Worm (Caenorhabditis elegans) whole organism, L4 larva: Measurements from ENCODE around the gene Y69H2.17.
A peak's percentile ranks its signal among the peaks of the same experiment; 100 is the strongest.

ENCODE experiments used
- F10B5.3 ChIP-seq: sonication (generic microtip); optimal IDR thresholded peaks from 2 replicates; lab custom pipeline; 2016; ENCODE audit warnings: mild to moderate bottlenecking, missing genetic modification characterization, missing compliant biosample characterization
- F37D6.2 ChIP-seq: sonication (generic microtip); optimal IDR thresholded peaks from 2 replicates; lab custom pipeline; 2016; ENCODE audit warnings: mild to moderate bottlenecking, missing genetic modification characterization, missing compliant biosample characterization
- T20F7.1 ChIP-seq: fragments of 200-800 bp; sonication (Bioruptor generic); optimal IDR thresholded peaks from 2 replicates; lab custom pipeline; 2018; ENCODE audit warnings: mild to moderate bottlenecking, missing genetic modification characterization, missing compliant biosample characterization
- Y75B8A.6 ChIP-seq: fragments of 200-800 bp; sonication (Bioruptor generic); IDR thresholded peaks from 2 replicates; pipeline ENCODE4 v1.3.6; 2022; ENCODE audit warnings: missing genetic modification reagents, missing genetic modification characterization, missing compliant biosample characterization
- aha-1 ChIP-seq: fragments of 150-350 bp; peaks from one replicate; lab custom pipeline; 2014; ENCODE audit warnings: missing biosample characterization, missing genetic modification characterization
- dmd-6 ChIP-seq: fragments of 200-800 bp; sonication (Bioruptor generic); IDR thresholded peaks from 2 replicates; pipeline ENCODE4 v1.3.6; 2022; ENCODE audit warnings: missing genetic modification reagents, missing genetic modification characterization, missing compliant biosample characterization
- dmd-9 ChIP-seq: fragments of 200-800 bp; sonication (Bioruptor generic); IDR thresholded peaks from 2 replicates; pipeline ENCODE4 v1.3.6; 2022; ENCODE audit warnings: missing genetic modification reagents, missing genetic modification characterization, missing compliant biosample characterization
- egl-27 ChIP-seq: sonication (generic microtip); optimal IDR thresholded peaks from 3 replicates; lab custom pipeline; 2017; ENCODE audit warnings: missing biosample characterization, missing genetic modification reagents, missing genetic modification characterization
- hlh-11 ChIP-seq: fragments of 200-800 bp; sonication (Bioruptor generic); optimal IDR thresholded peaks from 2 replicates; lab custom pipeline; 2018; ENCODE audit warnings: mild to moderate bottlenecking, missing genetic modification characterization, missing compliant biosample characterization
- hmg-1.1 ChIP-seq: fragments of 200-800 bp; sonication (Bioruptor generic); IDR thresholded peaks from 2 replicates; pipeline ENCODE4 v1.3.6; 2022; ENCODE audit warnings: missing genetic modification reagents, missing genetic modification characterization, missing compliant biosample characterization
- lim-7 ChIP-seq: fragments of 200-800 bp; sonication (Bioruptor generic); IDR thresholded peaks from 2 replicates; pipeline ENCODE4 v1.3.6; 2022; ENCODE audit warnings: missing genetic modification characterization, missing compliant biosample characterization
- lin-15B ChIP-seq: fragments of 150-350 bp; sonication (generic microtip); optimal IDR thresholded peaks from 3 replicates; lab custom pipeline; 2014; ENCODE audit warnings: missing biosample characterization, missing genetic modification characterization
- lin-38 ChIP-seq: fragments of 200-800 bp; sonication (Bioruptor generic); IDR thresholded peaks from 2 replicates; pipeline ENCODE4 v1.3.6; 2022; ENCODE audit warnings: missing genetic modification reagents, missing genetic modification characterization, missing compliant biosample characterization
- lsy-2 ChIP-seq, 2 experiments: fragments of 150-350 bp in 1 of 2; sonication (generic microtip) in 1 of 2; optimal IDR thresholded peaks; 2 replicates each; lab custom pipeline; 2014 to 2017; ENCODE audit warnings: missing biosample characterization in 2 of 2, missing genetic modification characterization in 2 of 2
- mdt-29 ChIP-seq: fragments of 200-800 bp; sonication (Bioruptor generic); IDR thresholded peaks from 2 replicates; pipeline ENCODE4 v1.3.6; 2022; ENCODE audit warnings: missing genetic modification reagents, missing genetic modification characterization, missing compliant biosample characterization
- mep-1 ChIP-seq: fragments of 150-350 bp; sonication (generic microtip); optimal IDR thresholded peaks from 3 replicates; lab custom pipeline; 2014; ENCODE audit warnings: missing biosample characterization, missing genetic modification characterization
- nhr-111 ChIP-seq: fragments of 200-800 bp; sonication (Bioruptor generic); optimal IDR thresholded peaks from 2 replicates; lab custom pipeline; 2018; ENCODE audit warnings: mild to moderate bottlenecking, missing genetic modification characterization, missing compliant biosample characterization
- nhr-48 ChIP-seq: sonication (generic microtip); optimal IDR thresholded peaks from 2 replicates; lab custom pipeline; 2016; ENCODE audit warnings: mild to moderate bottlenecking, missing genetic modification characterization, missing compliant biosample characterization
- nhr-76 ChIP-seq: fragments of 150-350 bp; optimal IDR thresholded peaks from 2 replicates; lab custom pipeline; 2014; ENCODE audit warnings: missing biosample characterization, missing genetic modification characterization
- sdz-12 ChIP-seq: fragments of 200-800 bp; sonication (Bioruptor generic); optimal IDR thresholded peaks from 2 replicates; lab custom pipeline; 2018; ENCODE audit warnings: mild to moderate bottlenecking, missing genetic modification characterization, missing compliant biosample characterization
- set-16 ChIP-seq: fragments of 200-800 bp; sonication (Bioruptor generic); IDR thresholded peaks from 2 replicates; pipeline ENCODE4 v1.3.6; 2022; ENCODE audit warnings: missing genetic modification reagents, missing genetic modification characterization, missing compliant biosample characterization
- snpc-1.2 ChIP-seq: fragments of 200-800 bp; sonication (Bioruptor generic); IDR thresholded peaks from 2 replicates; pipeline ENCODE4 v1.3.6; 2022; ENCODE audit warnings: missing genetic modification reagents, missing genetic modification characterization, missing compliant biosample characterization
- snpc-4 ChIP-seq: fragments of 150-350 bp; optimal IDR thresholded peaks from 2 replicates; lab custom pipeline; 2014; ENCODE audit warnings: missing biosample characterization, missing genetic modification characterization
- tra-1 ChIP-seq: fragments of 200-800 bp; sonication (Bioruptor generic); IDR thresholded peaks from 2 replicates; pipeline ENCODE4 v1.3.6; 2022; ENCODE audit warnings: missing genetic modification reagents, missing genetic modification characterization, missing compliant biosample characterization
- unc-130 ChIP-seq: sonication (generic microtip); optimal IDR thresholded peaks from 2 replicates; lab custom pipeline; 2016; ENCODE audit warnings: missing genetic modification reagents, missing genetic modification characterization, missing compliant biosample characterization
- unc-62 ChIP-seq, 3 experiments: fragments of 150-350 bp in 1 of 3; sonication (generic microtip); optimal IDR thresholded peaks in 2 of 3; peaks in 1 of 3; 1 replicate in 1 of 3; 2 replicates in 2 of 3; lab custom pipeline; 2014 to 2017; ENCODE audit warnings: missing biosample characterization in 3 of 3, missing genetic modification characterization in 3 of 3, missing genetic modification reagents in 3 of 3, missing genotype in 1 of 3
- zip-11 ChIP-seq: fragments of 200-800 bp; sonication (Bioruptor generic); IDR thresholded peaks from 2 replicates; pipeline ENCODE4 v1.3.6; 2022; ENCODE audit warnings: missing genetic modification characterization, missing compliant biosample characterization

The Y69H2.17 gene

ce11 chrV:18656363-18656762 lies 28.4 kb upstream of the Y69H2.17 start:
- TF ChIP-seq hlh-11 (no peak), snpc-4 (tag; lab: Kevin White, UChicago) (no peak), T20F7.1 (GFP tag; lab: Kevin White, UChicago) (no peak), tra-1 (no peak), dmd-6 (GFP tag; lab: Robert Waterston, UW) (no peak), set-16 (GFP tag; lab: Robert Waterston, UW) (peak; percentile 61), Y75B8A.6 (no peak), nhr-76 (no peak)

DNA sequence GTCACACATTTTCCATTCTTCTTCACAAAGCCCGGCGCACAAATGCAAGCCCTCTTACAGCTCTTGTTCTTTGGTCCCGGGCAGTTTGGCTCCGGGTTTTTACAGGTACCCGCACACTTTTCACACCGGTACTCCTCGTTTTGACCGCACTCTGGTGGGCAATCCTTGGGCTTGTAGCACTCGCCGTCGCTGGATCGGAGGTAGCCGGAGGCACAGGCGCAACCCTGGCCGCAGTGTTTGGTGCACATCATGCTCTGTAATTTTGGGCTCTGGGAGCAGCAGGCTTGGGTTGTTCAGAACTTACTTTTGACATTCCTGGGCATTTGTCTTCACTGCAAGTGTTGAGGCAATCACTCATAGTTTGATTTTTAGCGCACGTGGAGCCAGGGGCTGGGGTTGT lies 27.3 kb upstream of the Y69H2.17 start:
- TF ChIP-seq set-16 (GFP tag; lab: Robert Waterston, UW), result peak; percentile 67
- TF ChIP-seq mep-1 (tag; lab: Kevin White, UChicago), result no peak

DNA sequence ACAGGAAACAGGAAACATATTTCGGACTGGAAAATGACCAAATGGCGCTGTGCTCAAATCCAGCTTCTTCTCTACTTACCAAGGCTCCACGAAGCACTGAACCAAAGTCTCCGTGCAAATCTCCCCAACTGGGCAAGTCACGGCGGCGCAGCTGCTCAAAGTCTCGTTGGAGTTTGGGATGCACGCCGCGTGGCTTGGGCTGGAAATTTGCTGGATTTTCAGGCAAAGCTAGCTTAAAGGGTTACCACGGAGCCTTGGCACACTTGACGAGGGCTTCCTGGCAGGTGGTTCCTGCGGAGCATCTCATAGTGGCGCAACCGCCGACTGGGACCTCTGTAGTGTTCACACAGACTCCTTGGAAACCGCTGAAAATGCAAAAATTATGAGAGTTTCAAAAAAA lies 25.8 kb upstream of the Y69H2.17 start:
- TF ChIP-seq set-16 (GFP tag; lab: Robert Waterston, UW) (peak; percentile 57; the same call in 1 of the 2 replicates), lim-7 (no peak)

ce11 chrV:18662333-18662732 lies 22.4 kb upstream of the Y69H2.17 start:
- TF ChIP-seq zip-11 (GFP tag; lab: Robert Waterston, UW) (no peak), aha-1 (peak; percentile 95), sdz-12 (GFP tag; lab: Kevin White, UChicago) (no peak), F37D6.2 (tag; lab: Kevin White, UChicago) (no peak)

DNA sequence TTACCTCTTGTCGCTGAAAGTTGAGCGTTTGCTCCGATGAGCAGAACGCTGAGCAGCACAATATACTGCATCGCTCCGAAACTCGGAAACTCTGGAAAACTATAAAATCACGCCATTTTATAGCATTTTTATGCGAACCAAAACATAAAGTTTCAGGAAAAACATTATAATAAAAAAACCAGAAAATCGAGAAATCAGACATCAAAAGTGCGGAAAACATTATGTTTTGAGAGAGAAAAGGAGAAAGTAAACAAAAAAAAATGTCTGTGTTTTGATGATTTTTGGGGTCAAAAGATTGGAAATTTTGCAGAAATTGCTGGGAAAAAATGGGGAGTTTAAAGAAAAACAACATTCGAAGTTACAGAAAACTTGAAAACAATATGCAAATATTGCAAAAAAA lies 20.7 kb upstream of the Y69H2.17 start, which contains the start of gene Y69H2.3:
Gene Y69H2.3, minus strand, starts transcription at position 101 of the 400 bp plus-strand sequence.
- TF ChIP-seq unc-130 (GFP tag; lab: Kevin White, UChicago) (no peak), set-16 (GFP tag; lab: Robert Waterston, UW) (no peak), dmd-9 (no peak), F10B5.3 (tag; lab: Kevin White, UChicago) (no peak), sdz-12 (GFP tag; lab: Kevin White, UChicago) (no peak), lin-15B (tag; lab: Kevin White, UChicago) (no peak)
- TF ChIP-seq, all 104 proteins: peak for 0

- TF ChIP-seq aha-1 (peak; percentile 92), nhr-48 (tag; lab: Kevin White, UChicago) (no peak)
- TF ChIP-seq, all 104 proteins: peak for 1
Measured at ce11 chrV:18667179-18667578, 17.6 kb upstream of the Y69H2.17 start.

DNA sequence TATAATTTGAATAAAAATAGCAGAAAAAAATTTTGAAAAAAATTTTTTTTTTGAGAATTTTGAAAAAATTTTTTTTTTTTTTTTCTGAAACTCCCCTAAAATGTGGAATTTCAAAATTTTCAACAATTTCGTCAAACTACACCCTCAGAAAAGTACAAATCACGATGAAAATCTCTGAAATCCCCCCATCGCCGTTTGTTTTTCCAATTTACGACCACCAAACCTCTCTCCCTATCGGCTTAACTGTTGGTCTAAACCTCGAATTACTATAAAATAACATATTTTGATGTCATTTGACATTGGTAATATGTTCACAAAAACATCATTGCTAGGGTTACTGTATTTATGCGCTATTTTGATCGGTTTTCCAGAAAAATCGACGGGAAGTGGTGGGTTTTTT lies 14.7 kb upstream of the Y69H2.17 start, which contains the start of gene Y69H2.10:
Gene Y69H2.10, plus strand, starts transcription at position 301 of the 400 bp plus-strand sequence.
- no peak for TF ChIP-seq snpc-1.2
- no peak for TF ChIP-seq lsy-2 (tag; optimal IDR thresholded peaks at IDR 0.05; lab: Kevin White, UChicago)
- no peak for TF ChIP-seq egl-27 (tag; lab: Kevin White, UChicago)
- no peak for TF ChIP-seq tra-1
- no peak for TF ChIP-seq hmg-1.1 (GFP tag; lab: Robert Waterston, UW)
- TF ChIP-seq mdt-29 (GFP tag; lab: Robert Waterston, UW), result no peak
- no peak for TF ChIP-seq lin-38

DNA sequence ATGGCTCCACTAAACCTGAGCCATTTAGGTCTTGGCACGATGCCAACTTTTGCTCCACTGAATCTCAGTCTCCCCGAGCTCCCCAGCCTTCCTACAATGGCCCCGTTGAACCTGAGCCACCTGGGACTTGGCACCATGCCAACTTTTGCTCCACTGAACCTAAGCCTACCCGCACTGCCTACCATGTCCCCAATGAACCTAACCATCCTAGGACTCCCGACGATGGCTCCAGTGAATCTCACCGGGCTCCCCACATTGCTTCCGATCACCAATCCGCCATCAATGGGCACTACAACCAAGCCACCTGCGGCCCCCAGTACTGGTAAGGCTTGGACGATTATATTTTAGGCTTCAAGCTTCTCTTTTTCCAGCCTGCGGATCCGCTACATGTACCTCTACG lies 12.9 kb upstream of the Y69H2.17 start:
- no peak for TF ChIP-seq nhr-111
- TF ChIP-seq snpc-1.2, result 0 out of 2 replicates have a peak, but pooled peaks have one; percentile 18
- TF ChIP-seq dmd-9, result 0 out of 2 replicates have a peak, but pooled peaks have one; percentile 9
- TF ChIP-seq set-16 (GFP tag; lab: Robert Waterston, UW), result 0 out of 2 replicates have a peak, but pooled peaks have one; percentile 21
- TF ChIP-seq unc-62 (GFP tag; optimal IDR thresholded peaks at IDR 0.05 in 1 of 2; lab: Kevin White, UChicago), result peak in 1 of 2 experiments; percentile 58
- TF ChIP-seq unc-62 (tag; optimal IDR thresholded peaks at IDR 0.05; lab: Kevin White, UChicago), result no peak
